Worm (Caenorhabditis elegans) whole organism, L4 larva: ENCODE measurements around the gene srm-3.

ENCODE experiments used
- D1046.2 ChIP-seq: fragments of 200-800 bp; sonication (Bioruptor generic); IDR thresholded peaks from 2 replicates; pipeline ENCODE4 v1.3.6; 2022; ENCODE audit warnings: missing genetic modification characterization, missing compliant biosample characterization
- F10B5.3 ChIP-seq: sonication (generic microtip); optimal IDR thresholded peaks from 2 replicates; lab custom pipeline; 2016; ENCODE audit warnings: mild to moderate bottlenecking, missing genetic modification characterization, missing compliant biosample characterization
- F37D6.2 ChIP-seq: sonication (generic microtip); optimal IDR thresholded peaks from 2 replicates; lab custom pipeline; 2016; ENCODE audit warnings: mild to moderate bottlenecking, missing genetic modification characterization, missing compliant biosample characterization
- R02D3.7 ChIP-seq: fragments of 150-350 bp; sonication (generic microtip); optimal IDR thresholded peaks from 3 replicates; lab custom pipeline; 2014; ENCODE audit warnings: missing biosample characterization, missing genetic modification characterization
- aly-2 ChIP-seq: sonication (generic microtip); optimal IDR thresholded peaks from 2 replicates; lab custom pipeline; 2018; ENCODE audit warnings: missing biosample characterization, missing genetic modification characterization
- ceh-20 ChIP-seq: fragments of 200-800 bp; sonication (Bioruptor generic); IDR thresholded peaks from 2 replicates; pipeline ENCODE4 v1.3.6; 2022; ENCODE audit warnings: missing genetic modification reagents, missing genetic modification characterization, missing compliant biosample characterization
- ceh-82 ChIP-seq: sonication (generic microtip); optimal IDR thresholded peaks from 2 replicates; lab custom pipeline; 2017; ENCODE audit warnings: missing biosample characterization, missing genetic modification characterization
- cey-2 ChIP-seq: sonication (generic microtip); optimal IDR thresholded peaks from 3 replicates; lab custom pipeline; 2017; ENCODE audit warnings: missing genetic modification characterization, mild to moderate bottlenecking, missing compliant biosample characterization, antibody characterized with exemption, borderline replicate concordance; ENCODE audit not compliant: insufficient read depth
- daf-19 ChIP-seq: fragments of 200-800 bp; sonication (Bioruptor generic); conservative IDR thresholded peaks from 2 replicates; pipeline ENCODE4 v1.3.6; 2022; ENCODE audit warnings: missing genetic modification characterization, missing compliant biosample characterization
- daf-8 ChIP-seq: fragments of 200-800 bp; sonication (Bioruptor generic); IDR thresholded peaks from 2 replicates; pipeline ENCODE4 v1.3.6; 2022; ENCODE audit warnings: missing genetic modification characterization, missing compliant biosample characterization
- dmd-6 ChIP-seq: fragments of 200-800 bp; sonication (Bioruptor generic); IDR thresholded peaks from 2 replicates; pipeline ENCODE4 v1.3.6; 2022; ENCODE audit warnings: missing genetic modification reagents, missing genetic modification characterization, missing compliant biosample characterization
- dmd-8 ChIP-seq: fragments of 200-800 bp; sonication (Bioruptor generic); IDR thresholded peaks from 2 replicates; pipeline ENCODE4 v1.3.6; 2022; ENCODE audit warnings: missing genetic modification characterization, missing compliant biosample characterization
- dmd-9 ChIP-seq: fragments of 200-800 bp; sonication (Bioruptor generic); IDR thresholded peaks from 2 replicates; pipeline ENCODE4 v1.3.6; 2022; ENCODE audit warnings: missing genetic modification reagents, missing genetic modification characterization, missing compliant biosample characterization
- dpl-1 ChIP-seq: fragments of 150-350 bp; optimal IDR thresholded peaks from 2 replicates; lab custom pipeline; 2014; ENCODE audit warnings: missing biosample characterization, missing genetic modification reagents, missing genetic modification characterization
- duxl-1 ChIP-seq: sonication (generic microtip); optimal IDR thresholded peaks from 2 replicates; lab custom pipeline; 2016; ENCODE audit warnings: mild to moderate bottlenecking, missing genetic modification characterization, moderate library complexity, missing compliant biosample characterization; ENCODE audit not compliant: poor library complexity
- egl-43 ChIP-seq: fragments of 200-800 bp; sonication (Bioruptor generic); IDR thresholded peaks from 2 replicates; pipeline ENCODE4 v1.3.6; 2022; ENCODE audit warnings: missing genetic modification reagents, missing genetic modification characterization, missing compliant biosample characterization
- jun-1 ChIP-seq: fragments of 150-350 bp; optimal IDR thresholded peaks from 2 replicates; lab custom pipeline; 2014; ENCODE audit warnings: missing biosample characterization, missing genetic modification reagents, missing genetic modification characterization
- lim-7 ChIP-seq: fragments of 200-800 bp; sonication (Bioruptor generic); IDR thresholded peaks from 2 replicates; pipeline ENCODE4 v1.3.6; 2022; ENCODE audit warnings: missing genetic modification characterization, missing compliant biosample characterization
- lin-15B ChIP-seq: fragments of 150-350 bp; sonication (generic microtip); optimal IDR thresholded peaks from 3 replicates; lab custom pipeline; 2014; ENCODE audit warnings: missing biosample characterization, missing genetic modification characterization
- lin-38 ChIP-seq: fragments of 200-800 bp; sonication (Bioruptor generic); IDR thresholded peaks from 2 replicates; pipeline ENCODE4 v1.3.6; 2022; ENCODE audit warnings: missing genetic modification reagents, missing genetic modification characterization, missing compliant biosample characterization
- lir-3 ChIP-seq: sonication (generic microtip); optimal IDR thresholded peaks from 2 replicates; lab custom pipeline; 2016; ENCODE audit warnings: mild to moderate bottlenecking, missing genetic modification characterization, missing compliant biosample characterization
- mdl-1 ChIP-seq, 2 experiments: fragments of 150-350 bp in 1 of 2; sonication (generic microtip) in 1 of 2; optimal IDR thresholded peaks; 2 replicates each; lab custom pipeline; 2014 to 2017; ENCODE audit warnings: missing biosample characterization in 2 of 2, missing genetic modification characterization in 2 of 2
- mdt-29 ChIP-seq: fragments of 200-800 bp; sonication (Bioruptor generic); IDR thresholded peaks from 2 replicates; pipeline ENCODE4 v1.3.6; 2022; ENCODE audit warnings: missing genetic modification reagents, missing genetic modification characterization, missing compliant biosample characterization
- mxl-3 ChIP-seq: fragments of 200-800 bp; sonication (Bioruptor generic); optimal IDR thresholded peaks from 2 replicates; lab custom pipeline; 2018; ENCODE audit warnings: mild to moderate bottlenecking, missing genetic modification characterization, missing compliant biosample characterization
- nhr-6 ChIP-seq: fragments of 150-350 bp; optimal IDR thresholded peaks from 2 replicates; lab custom pipeline; 2014; ENCODE audit warnings: missing biosample characterization, missing genetic modification characterization
- nhr-76 ChIP-seq: fragments of 150-350 bp; optimal IDR thresholded peaks from 2 replicates; lab custom pipeline; 2014; ENCODE audit warnings: missing biosample characterization, missing genetic modification characterization
- php-3 ChIP-seq: fragments of 200-800 bp; sonication (Bioruptor generic); IDR thresholded peaks from 2 replicates; pipeline ENCODE4 v1.3.6; 2022; ENCODE audit warnings: missing genetic modification reagents, missing genetic modification characterization, missing compliant biosample characterization
- saeg-2 ChIP-seq: fragments of 200-800 bp; sonication (Bioruptor generic); IDR thresholded peaks from 2 replicates; pipeline ENCODE4 v1.3.6; 2022; ENCODE audit warnings: missing genetic modification reagents, missing genetic modification characterization, missing compliant biosample characterization
- spr-3 ChIP-seq: fragments of 200-800 bp; sonication (Bioruptor generic); optimal IDR thresholded peaks from 2 replicates; lab custom pipeline; 2018; ENCODE audit warnings: mild to moderate bottlenecking, missing genetic modification characterization, missing compliant biosample characterization
- unc-130 ChIP-seq: sonication (generic microtip); optimal IDR thresholded peaks from 2 replicates; lab custom pipeline; 2016; ENCODE audit warnings: missing genetic modification reagents, missing genetic modification characterization, missing compliant biosample characterization
- unc-62 ChIP-seq, 3 experiments: fragments of 150-350 bp in 1 of 3; sonication (generic microtip); optimal IDR thresholded peaks in 2 of 3; peaks in 1 of 3; 1 replicate in 1 of 3; 2 replicates in 2 of 3; lab custom pipeline; 2014 to 2017; ENCODE audit warnings: missing biosample characterization in 3 of 3, missing genetic modification characterization in 3 of 3, missing genetic modification reagents in 3 of 3, missing genotype in 1 of 3
- zfp-2 ChIP-seq: sonication (generic microtip); optimal IDR thresholded peaks from 2 replicates; lab custom pipeline; 2016; ENCODE audit warnings: mild to moderate bottlenecking, missing genetic modification characterization, missing compliant biosample characterization
- zfp-3 ChIP-seq: fragments of 200-800 bp; sonication (Bioruptor generic); conservative IDR thresholded peaks from 2 replicates; pipeline ENCODE4 v1.3.6; 2022; ENCODE audit warnings: missing genetic modification reagents, missing genetic modification characterization, missing compliant biosample characterization
- zip-11 ChIP-seq: fragments of 200-800 bp; sonication (Bioruptor generic); IDR thresholded peaks from 2 replicates; pipeline ENCODE4 v1.3.6; 2022; ENCODE audit warnings: missing genetic modification characterization, missing compliant biosample characterization
- zip-2 ChIP-seq: fragments of 150-350 bp; optimal IDR thresholded peaks from 2 replicates; lab custom pipeline; 2014; ENCODE audit warnings: missing biosample characterization, missing genetic modification characterization
- ztf-11 ChIP-seq: fragments of 150-350 bp; optimal IDR thresholded peaks from 2 replicates; lab custom pipeline; 2014; ENCODE audit warnings: missing biosample characterization, missing genetic modification characterization

Gene srm-3

ce11 chrIV:9610923-9611322, 37.9 kb upstream of the srm-3 start:
- TF ChIP-seq zfp-2 (tag; lab: Kevin White, UChicago) (no peak), php-3 (GFP tag; lab: Robert Waterston, UW) (no peak), saeg-2 (GFP tag; lab: Robert Waterston, UW) (no peak), dpl-1 (no peak), zfp-3 (GFP tag; lab: Robert Waterston, UW) (no peak), lin-15B (no peak), F10B5.3 (tag; lab: Kevin White, UChicago) (no peak)

ce11 chrIV:9613072-9613590, 35.7 kb upstream of the srm-3 start:
- TF ChIP-seq spr-3 (no peak), unc-62 (GFP tag; optimal IDR thresholded peaks at IDR 0.05 in 1 of 2; lab: Kevin White, UChicago) (peak in 1 of 2 experiments; percentile 44), unc-62 (tag; optimal IDR thresholded peaks at IDR 0.05; lab: Kevin White, UChicago) (no peak)
- TF ChIP-seq, all 104 proteins: peak for 1

- TF ChIP-seq unc-130 (GFP tag; lab: Kevin White, UChicago), result no peak
- TF ChIP-seq zfp-3 (GFP tag; lab: Robert Waterston, UW), result no peak
- TF ChIP-seq ceh-82 (tag; lab: Kevin White, UChicago), result no peak
- no peak for TF ChIP-seq dmd-9
- no peak for TF ChIP-seq mdt-29
- no peak for TF ChIP-seq zip-11 (GFP tag; lab: Robert Waterston, UW)
- TF ChIP-seq cey-2 (tag; lab: Kevin White, UChicago), result no peak
- no peak for TF ChIP-seq jun-1 (tag; lab: Kevin White, UChicago)
- no peak for TF ChIP-seq lir-3
- TF ChIP-seq egl-43 (GFP tag; lab: Robert Waterston, UW), result no peak
- no peak for TF ChIP-seq daf-8 (GFP tag; lab: Robert Waterston, UW)
- TF ChIP-seq D1046.2 (GFP tag; lab: Robert Waterston, UW), result no peak
- no peak for TF ChIP-seq dmd-8 (GFP tag; lab: Robert Waterston, UW)
Measured at ce11 chrIV:9614060-9614459, 34.7 kb upstream of the srm-3 start.

ce11 chrIV:9614695-9615094, 34.1 kb upstream of the srm-3 start, which contains the start of gene elt-1:
Gene elt-1 (plus strand): TSS chrIV:9614995.
- TF ChIP-seq ztf-11 (tag; lab: Kevin White, UChicago), result no peak
- TF ChIP-seq mxl-3, result no peak
- TF ChIP-seq dmd-6 (GFP tag; lab: Robert Waterston, UW), result no peak
- no peak for TF ChIP-seq F37D6.2 (tag; lab: Kevin White, UChicago)
- no peak for TF ChIP-seq aly-2 (tag; lab: Kevin White, UChicago)
- no peak for TF ChIP-seq ceh-20 (GFP tag; lab: Robert Waterston, UW)
- TF ChIP-seq mdl-1 (tag; optimal IDR thresholded peaks at IDR 0.05; lab: Kevin White, UChicago), result no peak
- no peak for TF ChIP-seq daf-19 (GFP tag; lab: Robert Waterston, UW)
- no peak for TF ChIP-seq lim-7 (GFP tag; lab: Robert Waterston, UW)
- TF ChIP-seq nhr-76 (tag; lab: Kevin White, UChicago), result no peak
- TF ChIP-seq duxl-1 (tag; lab: Kevin White, UChicago), result no peak
- TF ChIP-seq lin-38 (GFP tag; lab: Robert Waterston, UW), result no peak
- TF ChIP-seq nhr-6 (tag; lab: Kevin White, UChicago), result no peak
- TF ChIP-seq zip-2 (tag; lab: Kevin White, UChicago), result no peak
- no peak for TF ChIP-seq R02D3.7
